Fruit fly (Drosophila melanogaster): ENCODE results near the gene Drak.

DNA sequence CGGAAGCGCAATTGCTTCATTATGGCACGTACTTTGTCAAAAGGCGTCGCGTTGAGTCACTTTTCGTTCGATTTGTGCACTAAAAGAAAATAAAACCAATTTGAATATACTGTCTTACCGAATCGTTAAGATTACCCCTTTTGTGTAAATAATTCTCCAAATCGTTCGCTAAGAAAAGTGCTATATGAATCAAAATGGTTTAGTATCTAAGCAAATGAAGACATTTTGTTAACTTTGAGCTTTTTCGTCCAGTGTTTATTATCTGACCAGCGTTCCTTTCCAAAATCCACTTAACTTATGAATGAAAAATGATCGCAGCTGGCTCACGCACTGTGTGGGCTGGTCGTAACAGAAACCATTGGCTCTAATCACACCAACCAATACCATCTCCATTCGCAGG lies 57.1 kb downstream of the Drak start:
- TF ChIP-seq CG34367 (tag; optimal IDR thresholded peaks at IDR 0.05) (peak; percentile 2), CG17806 (tag; optimal IDR thresholded peaks at IDR 0.05) (peak; percentile 27), Pif1B (GFP tag; optimal IDR thresholded peaks at IDR 0.05) (peak; percentile 15), CG13204 (GFP tag; optimal IDR thresholded peaks at IDR 0.05) (no peak), fd96Ca (GFP tag; IDR thresholded peaks at IDR 0.05) (no peak), D1 (tag; optimal IDR thresholded peaks at IDR 0.05) (no peak), CG12605 (GFP tag; IDR thresholded peaks at IDR 0.05) (no peak), EcR (GFP tag; optimal IDR thresholded peaks at IDR 0.05) (no peak), gl (tag; optimal IDR thresholded peaks at IDR 0.05) (no peak), CG8159 (tag; optimal IDR thresholded peaks at IDR 0.05) (peak; percentile 20), Ets98B (GFP tag; IDR thresholded peaks at IDR 0.05) (0 out of 2 replicates have a peak, but pooled peaks have one; percentile 39), CG10348 (GFP tag; IDR thresholded peaks at IDR 0.05) (no peak), Snoo (tag; optimal IDR thresholded peaks at IDR 0.05) (no peak)
